Worm (Caenorhabditis elegans) whole organism, late embryonic: ENCODE data around the gene ztf-1.
A peak's percentile ranks its signal among the peaks of the same experiment; 100 is the strongest.

Experiments
- C08G9.2 ChIP-seq: sonication (generic microtip); optimal IDR thresholded peaks from 2 replicates; lab custom pipeline; 2016; ENCODE audit warnings: mild to moderate bottlenecking, missing genetic modification characterization, moderate library complexity, missing compliant biosample characterization
- F13H6.1 ChIP-seq: sonication (generic microtip); optimal IDR thresholded peaks from 2 replicates; lab custom pipeline; 2016; ENCODE audit warnings: missing genetic modification characterization, missing compliant biosample characterization
- K02D7.2 ChIP-seq: sonication (generic microtip); optimal IDR thresholded peaks from 2 replicates; lab custom pipeline; 2017; ENCODE audit warnings: mild to moderate bottlenecking, missing genetic modification characterization, missing compliant biosample characterization
- Y22D7AL.16 ChIP-seq: sonication (generic microtip); optimal IDR thresholded peaks from 2 replicates; lab custom pipeline; 2016; ENCODE audit warnings: missing genetic modification characterization, missing compliant biosample characterization
- ceh-14 ChIP-seq: sonication (generic microtip); optimal IDR thresholded peaks from 2 replicates; lab custom pipeline; 2016; ENCODE audit warnings: missing genotype, missing genetic modification characterization, missing compliant biosample characterization
- ceh-18 ChIP-seq: sonication (generic microtip); optimal IDR thresholded peaks from 2 replicates; lab custom pipeline; 2016; ENCODE audit warnings: missing genetic modification characterization, missing compliant biosample characterization
- ceh-19 ChIP-seq: fragments of 200-800 bp; sonication (Bioruptor generic); optimal IDR thresholded peaks from 2 replicates; lab custom pipeline; 2018; ENCODE audit warnings: mild to moderate bottlenecking, missing genetic modification characterization, missing compliant biosample characterization
- ceh-2 ChIP-seq: sonication (generic microtip); optimal IDR thresholded peaks from 2 replicates; lab custom pipeline; 2016; ENCODE audit warnings: missing genotype, missing genetic modification characterization, missing compliant biosample characterization
- ceh-30 ChIP-seq: fragments of 150-350 bp; optimal IDR thresholded peaks from 2 replicates; lab custom pipeline; 2014; ENCODE audit warnings: missing biosample characterization, missing genetic modification characterization
- ceh-45 ChIP-seq: fragments of 200-800 bp; sonication (Bioruptor generic); IDR thresholded peaks from 2 replicates; pipeline ENCODE4 v1.3.6; 2022; ENCODE audit warnings: missing genetic modification reagents, missing genetic modification characterization, missing compliant biosample characterization
- ceh-48 ChIP-seq: sonication (generic microtip); optimal IDR thresholded peaks from 2 replicates; lab custom pipeline; 2016; ENCODE audit warnings: missing genetic modification characterization, inconsistent platforms, missing compliant biosample characterization
- ceh-6 ChIP-seq: fragments of 200-800 bp; sonication (Bioruptor generic); optimal IDR thresholded peaks from 2 replicates; lab custom pipeline; 2018; ENCODE audit warnings: mild to moderate bottlenecking, missing genetic modification characterization, missing compliant biosample characterization
- che-1 ChIP-seq: sonication (generic microtip); optimal IDR thresholded peaks from 2 replicates; lab custom pipeline; 2016; ENCODE audit warnings: mild to moderate bottlenecking, missing genetic modification characterization, missing compliant biosample characterization
- dve-1 ChIP-seq: sonication (generic microtip); optimal IDR thresholded peaks from 2 replicates; lab custom pipeline; 2017; ENCODE audit warnings: antibody characterized with exemption, mild to moderate bottlenecking, missing genetic modification characterization, missing compliant biosample characterization
- elt-2 ChIP-seq: sonication (generic microtip); optimal IDR thresholded peaks from 2 replicates; lab custom pipeline; 2016; ENCODE audit warnings: missing genetic modification reagents, missing genetic modification characterization, missing compliant biosample characterization
- fax-1 ChIP-seq: sonication (generic microtip); optimal IDR thresholded peaks from 2 replicates; lab custom pipeline; 2016; ENCODE audit warnings: missing genotype, missing genetic modification characterization, missing compliant biosample characterization
- gmeb-2 ChIP-seq: sonication (generic microtip); optimal IDR thresholded peaks from 2 replicates; lab custom pipeline; 2016; ENCODE audit warnings: missing genetic modification characterization, inconsistent platforms, missing compliant biosample characterization
- hlh-13 ChIP-seq: fragments of 200-800 bp; sonication (Bioruptor generic); optimal IDR thresholded peaks from 2 replicates; lab custom pipeline; 2018; ENCODE audit warnings: mild to moderate bottlenecking, missing genetic modification characterization, missing compliant biosample characterization
- hlh-15 ChIP-seq: sonication (generic microtip); optimal IDR thresholded peaks from 2 replicates; lab custom pipeline; 2016; ENCODE audit warnings: missing genetic modification characterization, missing compliant biosample characterization
- lim-6 ChIP-seq: sonication (generic microtip); optimal IDR thresholded peaks from 2 replicates; lab custom pipeline; 2016; ENCODE audit warnings: missing genetic modification characterization, missing compliant biosample characterization
- lin-11 ChIP-seq: fragments of 200-800 bp; sonication (Bioruptor generic); optimal IDR thresholded peaks from 2 replicates; lab custom pipeline; 2018; ENCODE audit warnings: mild to moderate bottlenecking, missing genetic modification characterization, missing compliant biosample characterization
- mec-3 ChIP-seq: sonication (generic microtip); optimal IDR thresholded peaks from 2 replicates; lab custom pipeline; 2016; ENCODE audit warnings: borderline replicate concordance, missing genetic modification characterization, missing compliant biosample characterization
- pqm-1 ChIP-seq: sonication (generic microtip); optimal IDR thresholded peaks from 2 replicates; lab custom pipeline; 2016; ENCODE audit warnings: missing genetic modification characterization, missing compliant biosample characterization
- pros-1 ChIP-seq: fragments of 150-350 bp; optimal IDR thresholded peaks from 2 replicates; lab custom pipeline; 2014; ENCODE audit warnings: missing biosample characterization, missing genetic modification reagents, missing genetic modification characterization
- rnt-1 ChIP-seq: sonication (generic microtip); optimal IDR thresholded peaks from 2 replicates; lab custom pipeline; 2016; ENCODE audit warnings: missing genetic modification characterization, missing compliant biosample characterization
- sdc-2 ChIP-seq: sonication (generic microtip); optimal IDR thresholded peaks from 2 replicates; lab custom pipeline; 2016; ENCODE audit warnings: missing genotype, missing genetic modification characterization, missing compliant biosample characterization
- sox-2 ChIP-seq: fragments of 200-800 bp; sonication (Bioruptor generic); IDR thresholded peaks from 2 replicates; pipeline ENCODE4 v1.3.6; 2022; ENCODE audit warnings: missing genetic modification reagents, missing genetic modification characterization, missing compliant biosample characterization
- syd-9 ChIP-seq: sonication (generic microtip); optimal IDR thresholded peaks from 2 replicates; lab custom pipeline; 2016; ENCODE audit warnings: mild to moderate bottlenecking, missing genetic modification characterization, moderate library complexity, missing compliant biosample characterization
- tbx-2 ChIP-seq: sonication (generic microtip); optimal IDR thresholded peaks from 2 replicates; lab custom pipeline; 2016; ENCODE audit warnings: missing genetic modification characterization, missing compliant biosample characterization
- tbx-7 ChIP-seq: sonication (generic microtip); optimal IDR thresholded peaks from 2 replicates; lab custom pipeline; 2016; ENCODE audit warnings: missing genotype, missing genetic modification characterization, missing compliant biosample characterization
- ttx-3 ChIP-seq: sonication (generic microtip); optimal IDR thresholded peaks from 2 replicates; lab custom pipeline; 2016; ENCODE audit warnings: missing genetic modification reagents, missing genetic modification characterization, missing compliant biosample characterization
- unc-55 ChIP-seq: sonication (generic microtip); optimal IDR thresholded peaks from 2 replicates; lab custom pipeline; 2017; ENCODE audit warnings: missing biosample characterization, missing genetic modification reagents, missing genetic modification characterization
- unc-86 ChIP-seq: sonication (generic microtip); optimal IDR thresholded peaks from 2 replicates; lab custom pipeline; 2016; ENCODE audit warnings: missing genetic modification characterization, missing compliant biosample characterization
- zip-5 ChIP-seq: sonication (generic microtip); optimal IDR thresholded peaks from 2 replicates; lab custom pipeline; 2016; ENCODE audit warnings: missing genetic modification characterization, missing compliant biosample characterization

The ztf-1 gene

DNA sequence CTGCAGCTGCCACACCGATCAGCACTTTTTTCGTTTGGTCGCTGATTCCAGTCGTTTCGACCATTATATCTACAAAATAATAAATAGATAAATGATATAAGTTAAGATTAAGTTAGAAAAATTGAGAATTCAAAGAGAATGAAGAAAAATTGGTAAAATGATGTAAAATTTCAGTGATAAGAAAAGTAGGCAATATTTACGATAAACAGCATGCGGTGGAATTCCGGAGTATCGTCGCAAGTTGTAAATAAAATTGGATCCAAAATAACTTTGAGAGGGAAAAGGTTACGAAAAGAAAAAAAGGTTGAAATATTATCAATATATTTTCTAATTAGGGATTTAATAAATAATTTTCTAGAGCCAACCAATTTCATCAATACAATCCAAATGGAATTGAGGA lies 37.5 kb downstream of the ztf-1 start, which contains the start of gene tomm-70:
Gene tomm-70, minus strand, starts transcription at position 69 of the 400 bp plus-strand sequence.
- TF ChIP-seq lin-11 (tag; lab: Kevin White, UChicago) (no peak), zip-5 (tag; lab: Kevin White, UChicago) (no peak), fax-1 (tag; lab: Kevin White, UChicago) (no peak), dve-1 (tag; lab: Kevin White, UChicago) (no peak), mec-3 (tag; lab: Kevin White, UChicago) (no peak), elt-2 (tag; lab: Kevin White, UChicago) (peak; percentile 21)
- TF ChIP-seq, all 69 proteins: peak for 1

DNA sequence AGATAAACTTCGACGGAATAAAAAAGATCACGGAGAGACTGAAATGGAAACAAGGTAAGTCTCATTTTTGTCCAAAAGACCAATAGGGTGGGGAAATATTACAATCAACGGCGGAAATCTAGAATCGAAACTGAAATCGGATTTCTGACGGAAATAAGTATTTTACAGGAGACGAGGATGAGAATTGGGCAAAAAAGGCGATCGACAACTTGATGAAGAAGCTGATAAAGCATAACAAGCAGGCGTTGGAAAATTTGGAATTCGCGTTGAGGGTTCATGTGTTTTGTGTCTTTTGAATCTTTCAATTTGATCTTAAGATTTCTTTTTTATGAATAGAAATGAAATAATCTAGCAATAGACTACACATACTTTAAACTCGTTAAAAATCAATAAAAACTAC lies 41.5 kb downstream of the ztf-1 start, which contains the start of gene ugtp-1:
Gene ugtp-1, minus strand, starts transcription at position 101 of the 400 bp plus-strand sequence.
- no peak for TF ChIP-seq rnt-1
- TF ChIP-seq K02D7.2 (tag; lab: Kevin White, UChicago): no peak
- no peak for TF ChIP-seq ceh-2 (tag; lab: Kevin White, UChicago)
- no peak for TF ChIP-seq ceh-14 (tag; lab: Kevin White, UChicago)

DNA sequence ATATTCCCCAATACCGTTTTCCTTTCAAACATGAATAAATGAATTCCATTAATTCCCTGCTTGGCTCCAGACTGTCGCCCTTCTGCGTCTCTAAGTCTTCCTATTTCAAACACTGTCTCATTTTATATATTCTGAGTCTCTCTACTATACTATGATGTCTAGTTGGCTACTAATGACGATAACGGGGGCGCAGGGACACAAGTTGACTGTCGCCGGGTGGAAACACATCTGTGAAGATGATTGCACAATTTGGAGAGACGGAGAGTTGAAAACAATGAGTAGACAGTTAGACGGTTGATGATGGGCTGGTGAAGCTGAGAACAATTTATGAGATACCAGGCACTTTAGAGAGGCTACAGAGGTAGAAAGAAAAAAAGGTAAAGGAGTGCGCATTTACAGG lies 42.7 kb downstream of the ztf-1 start, which contains the start of gene sma-2:
Gene sma-2, plus strand, starts transcription at position 194 of the 400 bp plus-strand sequence.
- peak; percentile 33 for TF ChIP-seq pqm-1
- peak; percentile 17 for TF ChIP-seq dve-1 (tag; lab: Kevin White, UChicago)
- peak; percentile 26 for TF ChIP-seq F13H6.1 (tag; lab: Kevin White, UChicago)
- peak; percentile 4 for TF ChIP-seq tbx-2 (tag; lab: Kevin White, UChicago)
- TF ChIP-seq ceh-18 (tag; lab: Kevin White, UChicago): peak; percentile 6
- no peak for TF ChIP-seq ceh-48

DNA sequence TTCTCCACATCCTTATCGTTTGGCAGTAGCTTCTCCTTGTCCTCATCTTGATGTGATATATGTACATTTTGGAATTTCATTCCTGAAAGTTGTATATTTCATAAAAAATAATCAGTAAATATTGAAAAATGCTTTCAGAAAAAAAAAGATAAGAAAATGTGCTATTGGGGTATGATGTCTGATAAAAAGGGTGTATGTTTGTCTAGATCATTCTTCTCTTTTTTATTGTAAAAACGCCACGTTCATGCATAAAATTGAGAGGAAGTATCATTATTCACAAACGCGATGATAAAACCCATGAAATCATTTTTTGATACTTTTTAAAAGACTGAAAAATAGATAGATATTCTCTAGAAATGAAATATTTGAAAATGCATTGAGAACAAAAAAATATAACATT lies 43.5 kb downstream of the ztf-1 start:
- peak; percentile 75 for TF ChIP-seq elt-2 (tag; lab: Kevin White, UChicago)
- TF ChIP-seq syd-9: no peak
- no peak for TF ChIP-seq ceh-19 (GFP tag; lab: Kevin White, UChicago)

DNA sequence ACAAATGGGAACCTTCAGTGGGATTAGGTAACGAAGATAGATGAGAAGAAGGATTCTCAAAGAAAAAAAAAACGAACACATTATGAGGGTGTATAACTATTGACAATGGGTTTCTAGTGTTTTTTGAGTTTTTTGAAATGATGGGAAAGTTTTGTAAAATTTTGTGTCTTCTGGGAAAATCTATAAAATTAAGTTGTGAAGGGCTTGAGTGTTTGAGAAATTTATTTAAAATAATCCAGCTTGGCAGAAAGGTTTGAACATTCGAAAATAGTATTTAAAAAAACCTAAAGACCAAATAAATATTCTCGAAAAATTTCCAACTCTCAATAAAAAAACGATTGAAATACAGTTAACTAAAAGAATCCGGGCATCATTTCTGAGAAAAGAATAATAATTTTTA lies 46.9 kb downstream of the ztf-1 start:
- TF ChIP-seq lin-11 (tag; lab: Kevin White, UChicago) (no peak), sdc-2 (tag; lab: Kevin White, UChicago) (no peak), ceh-2 (tag; lab: Kevin White, UChicago) (no peak), ceh-14 (tag; lab: Kevin White, UChicago) (no peak), gmeb-2 (no peak), sox-2 (no peak), ceh-6 (GFP tag; lab: Kevin White, UChicago) (no peak), tbx-7 (tag; lab: Kevin White, UChicago) (no peak), Y22D7AL.16 (tag; lab: Kevin White, UChicago) (no peak), ceh-45 (GFP tag; lab: Robert Waterston, UW) (no peak), lim-6 (no peak), che-1 (no peak), syd-9 (no peak)

DNA sequence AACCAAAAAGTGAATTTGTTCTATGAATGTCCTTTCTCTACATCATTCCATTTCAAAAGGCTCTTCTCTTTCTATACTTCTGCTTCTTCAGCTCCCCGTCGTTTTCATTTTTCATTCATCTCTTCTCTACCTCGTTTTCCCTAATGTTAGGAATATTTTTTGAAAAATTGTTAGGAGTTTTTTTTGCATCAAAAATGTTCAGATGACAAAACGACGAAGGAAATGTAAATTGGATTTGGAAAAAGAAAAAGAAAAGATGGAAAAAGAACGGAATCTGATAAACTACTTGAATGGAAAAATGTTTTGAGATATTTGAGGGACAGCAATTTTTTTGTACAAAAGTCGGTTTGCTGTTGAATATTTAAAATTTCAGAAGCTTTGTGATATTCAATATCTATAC lies 47.4 kb downstream of the ztf-1 start:
- TF ChIP-seq ceh-30 (tag; lab: Kevin White, UChicago) (no peak), C08G9.2 (no peak), unc-86 (tag; lab: Kevin White, UChicago) (no peak), zip-5 (tag; lab: Kevin White, UChicago) (no peak), sdc-2 (tag; lab: Kevin White, UChicago) (no peak), unc-55 (GFP tag; lab: Kevin White, UChicago) (no peak), hlh-13 (no peak), gmeb-2 (no peak), dve-1 (tag; lab: Kevin White, UChicago) (no peak), pros-1 (tag; lab: Kevin White, UChicago) (no peak), ceh-14 (tag; lab: Kevin White, UChicago) (no peak), ttx-3 (tag; lab: Kevin White, UChicago) (no peak), mec-3 (tag; lab: Kevin White, UChicago) (no peak), hlh-15 (tag; lab: Kevin White, UChicago) (no peak), lin-11 (tag; lab: Kevin White, UChicago) (no peak)
